Fruit fly (Drosophila melanogaster): Measurements from ENCODE around the gene Ulp1.

Gene Ulp1

DNA sequence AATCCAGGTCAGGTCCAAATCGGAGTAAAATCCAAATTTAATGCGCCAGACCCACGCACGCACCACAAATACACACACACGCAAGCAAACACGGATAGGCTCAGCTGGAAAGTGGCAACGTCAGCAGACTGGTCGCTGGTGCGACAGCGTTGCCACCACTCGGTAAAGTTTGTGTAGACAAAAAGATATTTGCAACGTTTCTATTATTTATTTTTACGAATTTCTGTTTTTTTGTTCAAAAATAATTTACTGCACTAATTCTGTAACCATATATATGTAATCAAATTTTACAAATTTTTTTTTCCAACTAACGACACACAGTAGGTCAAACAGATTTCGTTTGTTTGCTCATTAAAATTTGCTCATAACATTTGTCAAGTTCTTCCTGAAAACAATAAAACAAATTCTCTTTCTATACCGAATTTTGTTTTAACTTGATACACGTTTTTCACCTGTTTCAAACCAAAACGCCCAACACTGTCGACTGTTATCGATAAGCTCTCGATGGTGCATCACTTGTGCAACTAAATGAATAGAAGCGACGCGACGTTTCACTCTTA, 28.2 kb downstream of the Ulp1 start, which contains the start of the genes CG7556 and CG7453 (continued):
- TF ChIP-seq kni (GFP tag; optimal IDR thresholded peaks at IDR 0.05): peak; percentile 7
- TF ChIP-seq Fer1 (GFP tag; optimal IDR thresholded peaks at IDR 0.05): peak; percentile 71
- TF ChIP-seq Dip3 (GFP tag; optimal IDR thresholded peaks at IDR 0.05): peak; percentile 77
- peak; percentile 52 for TF ChIP-seq CG8290 (GFP tag; optimal IDR thresholded peaks at IDR 0.05)
- TF ChIP-seq CG8290 (tag; optimal IDR thresholded peaks at IDR 0.05): peak in 1 of 2 experiments; percentile 27
- TF ChIP-seq cato (GFP tag; optimal IDR thresholded peaks at IDR 0.05; ENCODE audit: borderline replicate concordance): peak; percentile 45
- no peak for TF ChIP-seq CG8359 (GFP tag; optimal IDR thresholded peaks at IDR 0.05; ENCODE audit: borderline replicate concordance)
- TF ChIP-seq CG15011 (GFP tag; optimal IDR thresholded peaks at IDR 0.05): peak; percentile 54
- peak; percentile 35 for TF ChIP-seq Atf3 (GFP tag; optimal IDR thresholded peaks at IDR 0.05)
- peak; percentile 92 for TF ChIP-seq Sry-β (GFP tag; optimal IDR thresholded peaks at IDR 0.05)
- TF ChIP-seq NFAT (GFP tag; IDR thresholded peaks at IDR 0.05): 0 out of 2 replicates have a peak, but pooled peaks have one; percentile 3
- peak; percentile 35 for TF ChIP-seq da (GFP tag; optimal IDR thresholded peaks at IDR 0.05)
- TF ChIP-seq peb (GFP tag; IDR thresholded peaks at IDR 0.05): no peak; the same call in 1 of the 2 replicates
- TF ChIP-seq CG34422 (GFP tag; IDR thresholded peaks at IDR 0.05): peak; percentile 43; the same call in 1 of the 3 replicates
- TF ChIP-seq CG4360 (GFP tag; IDR thresholded peaks at IDR 0.05): no peak
- no peak for TF ChIP-seq Kr (GFP tag; optimal IDR thresholded peaks at IDR 0.05)
- peak; percentile 9 for TF ChIP-seq CG31388 (GFP tag; optimal IDR thresholded peaks at IDR 0.05)
- TF ChIP-seq CG32767 (GFP tag; IDR thresholded peaks at IDR 0.05): peak; percentile 43; the same call in 1 of the 2 replicates
- peak; percentile 84 for TF ChIP-seq CG14710 (tag; optimal IDR thresholded peaks at IDR 0.05)
- TF ChIP-seq ewg (GFP tag; optimal IDR thresholded peaks at IDR 0.05): peak; percentile 64
- TF ChIP-seq CG12104 (GFP tag; optimal IDR thresholded peaks at IDR 0.05): peak; percentile 61
- TF ChIP-seq croc (GFP tag; conservative IDR thresholded peaks at IDR 0.05): peak; percentile 56; the same call in 2 of the 3 replicates
- TF ChIP-seq CG11093 (GFP tag; IDR thresholded peaks at IDR 0.05): no peak
- TF ChIP-seq Aef1 (GFP tag; IDR thresholded peaks at IDR 0.05): peak; percentile 55
- no peak for TF ChIP-seq gt (GFP tag; IDR thresholded peaks at IDR 0.05)
- peak; percentile 65 for TF ChIP-seq CG17829 (tag; optimal IDR thresholded peaks at IDR 0.05)
- peak; percentile 62 for TF ChIP-seq CG9817 (tag; optimal IDR thresholded peaks at IDR 0.05)
- TF ChIP-seq jigr1 (GFP tag; IDR thresholded peaks at IDR 0.05): no peak
- TF ChIP-seq CG14014 (GFP tag; IDR thresholded peaks at IDR 0.05): peak; percentile 41; the same call in 1 of the 2 replicates
- TF ChIP-seq lov (optimal IDR thresholded peaks at IDR 0.05): no peak
- TF ChIP-seq lov (GFP tag; IDR thresholded peaks at IDR 0.05): no peak
- peak; percentile 59 for TF ChIP-seq CG4328 (GFP tag; optimal IDR thresholded peaks at IDR 0.05)
- TF ChIP-seq klu (GFP tag; IDR thresholded peaks at IDR 0.05): no peak; the same call in 1 of the 2 replicates
- no peak for TF ChIP-seq aop (GFP tag; IDR thresholded peaks at IDR 0.05)
- TF ChIP-seq repo (GFP tag; optimal IDR thresholded peaks at IDR 0.05): peak; percentile 55
- TF ChIP-seq dati (GFP tag; IDR thresholded peaks at IDR 0.05): no peak
- TF ChIP-seq Hmx (GFP tag; optimal IDR thresholded peaks at IDR 0.05): peak; percentile 39
- TF ChIP-seq Max (GFP tag; optimal IDR thresholded peaks at IDR 0.05): peak; percentile 83
- TF ChIP-seq esg (GFP tag; conservative IDR thresholded peaks at IDR 0.05): peak; percentile 68
- TF ChIP-seq dysf (GFP tag; IDR thresholded peaks at IDR 0.05): peak; percentile 76
- TF ChIP-seq CG9876 (GFP tag; optimal IDR thresholded peaks at IDR 0.05): peak; percentile 68
- no peak for TF ChIP-seq CG4854 (GFP tag; optimal IDR thresholded peaks at IDR 0.05)
- TF ChIP-seq tap (tag; optimal IDR thresholded peaks at IDR 0.05): peak; percentile 22
- TF ChIP-seq MESR4 (GFP tag; optimal IDR thresholded peaks at IDR 0.05): no peak
- TF ChIP-seq CG43689 (GFP tag; IDR thresholded peaks at IDR 0.05): no peak
- no peak for TF ChIP-seq z (GFP tag; IDR thresholded peaks at IDR 0.05)
- TF ChIP-seq onecut (GFP tag; IDR thresholded peaks at IDR 0.05): 0 out of 2 replicates have a peak, but pooled peaks have one; percentile 9
- no peak for TF ChIP-seq CG6854 (GFP tag; optimal IDR thresholded peaks at IDR 0.05)
- no peak for TF ChIP-seq br (optimal IDR thresholded peaks at IDR 0.05)
- TF ChIP-seq sr (GFP tag; IDR thresholded peaks at IDR 0.05): peak; percentile 78
- peak; percentile 44 for TF ChIP-seq CG17568 (GFP tag; optimal IDR thresholded peaks at IDR 0.05)
- peak; percentile 54; the same call in 1 of the 2 replicates for TF ChIP-seq wor (GFP tag; IDR thresholded peaks at IDR 0.05)

Data from whole organism, embryonic.